Fruit fly (Drosophila melanogaster) Kc167 (cell line): ENCODE measurements around the gene CG10348.

ENCODE experiments used
- Myc ChIP-seq: fragments of >200 bp; optimal IDR thresholded peaks from 2 replicates; lab custom pipeline; 2017; ENCODE audit warnings: missing external identifiers
- h ChIP-seq: fragments of >200 bp; optimal IDR thresholded peaks from 3 replicates; lab custom pipeline; 2018; ENCODE audit warnings: missing external identifiers
- insv ChIP-seq: fragments of >200 bp; optimal IDR thresholded peaks from 3 replicates; lab custom pipeline; 2018; ENCODE audit warnings: missing external identifiers
- psq ChIP-seq: fragments of >200 bp; optimal IDR thresholded peaks from 2 replicates; lab custom pipeline; 2017; ENCODE audit warnings: missing external identifiers
- ttk ChIP-seq: sonication (Bioruptor generic); optimal IDR thresholded peaks from 2 replicates; lab custom pipeline; 2017; ENCODE audit warnings: missing external identifiers

DNA sequence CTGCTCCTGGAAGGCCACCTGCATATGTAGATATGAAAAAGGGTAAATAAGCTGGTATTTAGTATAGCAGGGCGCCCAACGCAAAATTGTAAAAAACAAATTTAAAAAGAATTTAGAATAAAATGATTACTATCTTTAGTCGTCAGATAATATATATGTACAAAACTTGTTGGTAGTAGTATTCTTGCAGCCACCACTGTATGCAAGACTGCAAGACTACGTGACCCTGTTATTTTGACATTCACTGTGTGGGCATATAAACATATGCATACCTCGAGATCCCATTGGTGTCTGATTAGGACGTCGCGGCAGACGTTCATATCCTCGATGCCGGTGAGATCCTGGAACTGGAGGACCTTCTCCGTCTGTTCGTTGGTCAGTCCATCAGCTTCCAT is 24.5 kb downstream of the CG10348 start:
- no peak for TF ChIP-seq Myc
- TF ChIP-seq h (lab: Kevin White, UChicago): no peak
- no peak for TF ChIP-seq ttk (lab: Kevin White, UChicago)
- TF ChIP-seq psq (lab: Kevin White, UChicago): no peak
- TF ChIP-seq insv: no peak
